Worm (Caenorhabditis elegans) whole organism, L1 larva: ENCODE results near the gene sru-7.

ENCODE experiments used
- C04F5.9 ChIP-seq: sonication (generic microtip); optimal IDR thresholded peaks from 2 replicates; lab custom pipeline; 2016; ENCODE audit warnings: missing genetic modification characterization, missing compliant biosample characterization
- C16A3.4 ChIP-seq: fragments of 150-350 bp; optimal IDR thresholded peaks from 2 replicates; lab custom pipeline; 2014; ENCODE audit warnings: missing biosample characterization, missing genetic modification characterization
- F16B12.6 ChIP-seq: fragments of 150-350 bp; optimal IDR thresholded peaks from 2 replicates; lab custom pipeline; 2014; ENCODE audit warnings: missing biosample characterization, missing genetic modification characterization
- Y116A8C.19 ChIP-seq: sonication (generic microtip); optimal IDR thresholded peaks from 2 replicates; lab custom pipeline; 2016; ENCODE audit warnings: missing compliant biosample characterization, missing genetic modification characterization, borderline replicate concordance
- ama-1 ChIP-seq: fragments of 150-350 bp; optimal IDR thresholded peaks from 2 replicates; lab custom pipeline; 2014
- ceh-82 ChIP-seq, 3 experiments: fragments of 150-350 bp in 1 of 3; sonication (generic microtip) in 2 of 3; optimal IDR thresholded peaks; 2 replicates each; lab custom pipeline; 2014 to 2017; ENCODE audit warnings: missing biosample characterization in 3 of 3, missing genetic modification characterization in 3 of 3
- ceh-90 ChIP-seq: sonication (generic microtip); optimal IDR thresholded peaks from 2 replicates; lab custom pipeline; 2016; ENCODE audit warnings: missing genetic modification characterization, missing compliant biosample characterization
- ces-1 ChIP-seq: fragments of 150-350 bp; optimal IDR thresholded peaks from 2 replicates; lab custom pipeline; 2014; ENCODE audit warnings: missing biosample characterization, missing genetic modification reagents, missing genetic modification characterization
- dpl-1 ChIP-seq, 3 experiments: fragments of 150-350 bp in 2 of 3; sonication (generic microtip) in 1 of 3; optimal IDR thresholded peaks; 2 replicates each; lab custom pipeline; 2014 to 2017; ENCODE audit warnings: missing biosample characterization in 3 of 3, missing genetic modification characterization in 3 of 3, missing genetic modification reagents in 3 of 3
- dsc-1 ChIP-seq: sonication (generic microtip); optimal IDR thresholded peaks from 2 replicates; lab custom pipeline; 2016; ENCODE audit warnings: mild to moderate bottlenecking, missing genetic modification characterization, missing compliant biosample characterization
- efl-1 ChIP-seq, 4 experiments: fragments of 150-350 bp; optimal IDR thresholded peaks in 3 of 4; peaks in 1 of 4; 1 replicate in 1 of 4; 2 replicates in 3 of 4; lab custom pipeline; 2014; ENCODE audit warnings: missing biosample characterization in 2 of 4, missing genetic modification characterization in 2 of 4, missing genetic modification reagents in 2 of 4
- egl-13 ChIP-seq: sonication (generic microtip); optimal IDR thresholded peaks from 2 replicates; lab custom pipeline; 2016; ENCODE audit warnings: missing genotype, missing genetic modification reagents, missing genetic modification characterization, missing compliant biosample characterization
- egl-27 ChIP-seq, 2 experiments: fragments of 150-350 bp in 1 of 2; sonication (generic microtip); optimal IDR thresholded peaks; 3 replicates each; lab custom pipeline; 2017 to 2018; ENCODE audit warnings: missing biosample characterization in 2 of 2, missing genetic modification characterization in 2 of 2, missing genetic modification reagents in 2 of 2
- elt-2 ChIP-seq: sonication (generic microtip); optimal IDR thresholded peaks from 2 replicates; lab custom pipeline; 2016; ENCODE audit warnings: missing genetic modification characterization, mild to moderate bottlenecking, inconsistent platforms, missing compliant biosample characterization, missing genetic modification reagents
- elt-3 ChIP-seq, 6 experiments: fragments of 150-350 bp in 1 of 6; sonication (generic microtip); optimal IDR thresholded peaks; 2 replicates each; lab custom pipeline; 2017 to 2018; ENCODE audit warnings: missing biosample characterization in 6 of 6, missing genetic modification characterization in 6 of 6, inconsistent platforms in 1 of 6
- ets-5 ChIP-seq: fragments of 200-800 bp; sonication (Bioruptor generic); IDR thresholded peaks from 2 replicates; pipeline ENCODE4 v1.3.6; 2022; ENCODE audit warnings: missing genetic modification characterization, missing compliant biosample characterization
- fkh-4 ChIP-seq: sonication (generic microtip); optimal IDR thresholded peaks from 2 replicates; lab custom pipeline; 2016; ENCODE audit warnings: missing compliant biosample characterization, missing genetic modification characterization, borderline replicate concordance
- fkh-8 ChIP-seq: sonication (generic microtip); optimal IDR thresholded peaks from 2 replicates; lab custom pipeline; 2016; ENCODE audit warnings: mild to moderate bottlenecking, missing genetic modification characterization, missing compliant biosample characterization
- fos-1 ChIP-seq: fragments of 150-350 bp; optimal IDR thresholded peaks from 2 replicates; lab custom pipeline; 2014; ENCODE audit warnings: missing biosample characterization, missing genetic modification characterization
- grh-1 ChIP-seq: fragments of 200-800 bp; sonication (Bioruptor generic); IDR thresholded peaks from 2 replicates; pipeline ENCODE4 v1.3.6; 2022; ENCODE audit warnings: missing genetic modification reagents, missing genetic modification characterization, missing compliant biosample characterization
- hlh-4 ChIP-seq: sonication (generic microtip); optimal IDR thresholded peaks from 2 replicates; lab custom pipeline; 2016; ENCODE audit warnings: mild to moderate bottlenecking, missing genetic modification characterization, missing compliant biosample characterization
- hpl-2 ChIP-seq: fragments of 150-350 bp; optimal IDR thresholded peaks from 2 replicates; lab custom pipeline; 2014; ENCODE audit warnings: missing biosample characterization, missing genetic modification reagents, missing genetic modification characterization
- jun-1 ChIP-seq: fragments of 150-350 bp; optimal IDR thresholded peaks from 2 replicates; lab custom pipeline; 2014; ENCODE audit warnings: missing biosample characterization, missing genetic modification reagents, missing genetic modification characterization
- lin-13 ChIP-seq: fragments of 150-350 bp; optimal IDR thresholded peaks from 2 replicates; lab custom pipeline; 2014; ENCODE audit warnings: missing biosample characterization, missing genetic modification reagents, missing genetic modification characterization
- lin-14 ChIP-seq: fragments of 200-800 bp; sonication (Bioruptor generic); optimal IDR thresholded peaks from 2 replicates; lab custom pipeline; 2018; ENCODE audit warnings: mild to moderate bottlenecking, missing genetic modification characterization, moderate library complexity, missing compliant biosample characterization
- lin-35 ChIP-seq, 2 experiments: fragments of 150-350 bp; optimal IDR thresholded peaks; 2 replicates each; lab custom pipeline; 2014; ENCODE audit warnings: missing biosample characterization in 2 of 2, missing genetic modification characterization in 2 of 2, missing genetic modification reagents in 2 of 2
- lsy-2 ChIP-seq, 2 experiments: fragments of 150-350 bp; optimal IDR thresholded peaks; 2 replicates each; lab custom pipeline; 2014; ENCODE audit warnings: missing biosample characterization in 2 of 2, missing genetic modification characterization in 2 of 2
- mdl-1 ChIP-seq, 2 experiments: fragments of 150-350 bp; optimal IDR thresholded peaks; 2 replicates each; lab custom pipeline; 2014 to 2017; ENCODE audit warnings: missing biosample characterization in 2 of 2, missing genetic modification characterization in 2 of 2, inconsistent platforms in 1 of 2
- mep-1 ChIP-seq: fragments of 150-350 bp; optimal IDR thresholded peaks from 2 replicates; lab custom pipeline; 2014; ENCODE audit warnings: missing biosample characterization, missing genetic modification characterization
- nhr-11 ChIP-seq: fragments of 150-350 bp; optimal IDR thresholded peaks from 2 replicates; lab custom pipeline; 2014; ENCODE audit warnings: missing biosample characterization, missing genetic modification characterization
- nhr-19 ChIP-seq: fragments of 200-800 bp; sonication (Bioruptor generic); conservative IDR thresholded peaks from 2 replicates; pipeline ENCODE4 v1.3.6; 2022; ENCODE audit warnings: missing genetic modification characterization, missing compliant biosample characterization
- nhr-28 ChIP-seq: fragments of 150-350 bp; optimal IDR thresholded peaks from 2 replicates; lab custom pipeline; 2014; ENCODE audit warnings: missing biosample characterization, missing genetic modification characterization
- nhr-47 ChIP-seq: sonication (generic microtip); optimal IDR thresholded peaks from 2 replicates; lab custom pipeline; 2016; ENCODE audit warnings: mild to moderate bottlenecking, missing genetic modification characterization, moderate library complexity, missing compliant biosample characterization
- nhr-71 ChIP-seq: sonication (generic microtip); optimal IDR thresholded peaks from 2 replicates; lab custom pipeline; 2016; ENCODE audit warnings: mild to moderate bottlenecking, missing genetic modification characterization, moderate library complexity, missing compliant biosample characterization
- nhr-76 ChIP-seq: sonication (generic microtip); optimal IDR thresholded peaks from 2 replicates; lab custom pipeline; 2017; ENCODE audit warnings: missing biosample characterization, missing genetic modification characterization
- nhr-77 ChIP-seq: fragments of 150-350 bp; optimal IDR thresholded peaks from 2 replicates; lab custom pipeline; 2014; ENCODE audit warnings: missing biosample characterization, missing genetic modification characterization
- pag-3 ChIP-seq: sonication (generic microtip); optimal IDR thresholded peaks from 2 replicates; lab custom pipeline; 2017; ENCODE audit warnings: missing genetic modification characterization, mild to moderate bottlenecking, missing compliant biosample characterization, antibody characterized with exemption, borderline replicate concordance; ENCODE audit not compliant: insufficient read depth
- snu-23 ChIP-seq: sonication (generic microtip); optimal IDR thresholded peaks from 2 replicates; lab custom pipeline; 2016; ENCODE audit warnings: missing genetic modification characterization, missing compliant biosample characterization
- sox-4 ChIP-seq: sonication (generic microtip); optimal IDR thresholded peaks from 2 replicates; lab custom pipeline; 2016; ENCODE audit warnings: missing genetic modification characterization, missing compliant biosample characterization
- swsn-7 ChIP-seq: sonication (generic microtip); optimal IDR thresholded peaks from 2 replicates; lab custom pipeline; 2016; ENCODE audit warnings: missing genetic modification characterization, missing compliant biosample characterization
- tbx-2 ChIP-seq: sonication (generic microtip); optimal IDR thresholded peaks from 2 replicates; lab custom pipeline; 2016; ENCODE audit warnings: missing genetic modification characterization, missing compliant biosample characterization
- unc-30 ChIP-seq: sonication (generic microtip); optimal IDR thresholded peaks from 2 replicates; lab custom pipeline; 2017; ENCODE audit warnings: missing biosample characterization, missing genetic modification characterization
- unc-86 ChIP-seq: sonication (generic microtip); optimal IDR thresholded peaks from 2 replicates; lab custom pipeline; 2016; ENCODE audit warnings: missing genetic modification characterization, missing compliant biosample characterization
- unc-98 ChIP-seq: fragments of 200-800 bp; sonication (Bioruptor generic); IDR thresholded peaks from 2 replicates; pipeline ENCODE4 v1.3.6; 2022; ENCODE audit warnings: missing genetic modification characterization, missing compliant biosample characterization
- xbp-1 ChIP-seq: sonication (generic microtip); optimal IDR thresholded peaks from 2 replicates; lab custom pipeline; 2016; ENCODE audit warnings: missing genetic modification characterization, missing compliant biosample characterization
- zag-1 ChIP-seq: fragments of 150-350 bp; optimal IDR thresholded peaks from 2 replicates; lab custom pipeline; 2014; ENCODE audit warnings: missing biosample characterization, missing genetic modification characterization
- ztf-11 ChIP-seq, 2 experiments: sonication (generic microtip); optimal IDR thresholded peaks; 2 replicates each; lab custom pipeline; 2016 to 2017; ENCODE audit warnings: missing genetic modification characterization in 2 of 2, missing biosample characterization in 1 of 2, missing compliant biosample characterization in 1 of 2
- ztf-4 ChIP-seq: fragments of 150-350 bp; optimal IDR thresholded peaks from 2 replicates; lab custom pipeline; 2014; ENCODE audit warnings: missing biosample characterization, missing genetic modification characterization

Gene sru-7

DNA sequence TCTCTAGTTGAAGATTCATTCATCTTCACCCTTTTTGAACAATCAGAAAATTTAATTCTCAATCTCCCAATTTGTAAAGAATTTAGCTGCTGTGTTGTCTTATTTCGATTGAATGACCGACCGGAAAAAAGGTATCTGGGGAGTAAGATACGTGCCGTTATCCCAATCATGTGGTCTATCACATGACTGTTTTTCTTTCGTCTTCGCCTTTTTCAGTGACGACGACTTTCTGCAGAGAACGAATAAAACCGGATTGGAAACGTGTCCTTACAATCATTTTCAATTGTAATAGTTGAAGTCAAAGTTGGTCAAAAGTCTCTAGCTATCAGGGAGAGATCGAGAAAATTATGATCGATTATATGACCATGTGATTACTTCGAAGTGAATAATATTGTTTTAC is 36.7 kb downstream of the sru-7 start (continued):
- TF ChIP-seq efl-1 (optimal IDR thresholded peaks at IDR 0.05; lab: Kevin White, UChicago) (peak in 1 of 2 experiments; percentile 27), efl-1 (GFP tag; optimal IDR thresholded peaks at IDR 0.05 in 1 of 2; lab: Kevin White, UChicago) (peak in 1 of 2 experiments; percentile 94), ztf-11 (tag; optimal IDR thresholded peaks at IDR 0.05; lab: Kevin White, UChicago) (no peak), elt-3 (tag; optimal IDR thresholded peaks at IDR 0.05; lab: Kevin White, UChicago) (peak in 5 of 6 experiments; percentile 25 to 99 (median 70)), tbx-2 (tag; lab: Kevin White, UChicago) (peak; percentile 72), elt-2 (tag; lab: Kevin White, UChicago) (no peak), nhr-47 (tag; lab: Kevin White, UChicago) (peak; percentile 69), fkh-4 (no peak), egl-13 (tag; lab: Kevin White, UChicago) (no peak), lsy-2 (tag; optimal IDR thresholded peaks at IDR 0.05; lab: Kevin White, UChicago) (peak; percentile 40 to 74), snu-23 (peak; percentile 73), nhr-11 (tag; lab: Kevin White, UChicago) (no peak), lin-13 (GFP tag; lab: Kevin White, UChicago) (peak; percentile 26), ceh-90 (no peak), egl-27 (tag; optimal IDR thresholded peaks at IDR 0.05; lab: Kevin White, UChicago) (no peak), xbp-1 (peak; percentile 72), zag-1 (tag; lab: Kevin White, UChicago) (no peak), mep-1 (peak; percentile 77), Y116A8C.19 (tag; lab: Kevin White, UChicago) (no peak), fkh-8 (tag; lab: Kevin White, UChicago) (no peak), nhr-76 (tag; lab: Kevin White, UChicago) (no peak), lin-35 (GFP tag; optimal IDR thresholded peaks at IDR 0.05; lab: Kevin White, UChicago) (peak in 1 of 2 experiments; percentile 72), swsn-7 (tag; lab: Kevin White, UChicago) (peak; percentile 46), hlh-4 (tag; lab: Kevin White, UChicago) (no peak), C16A3.4 (tag; lab: Kevin White, UChicago) (peak; percentile 47), unc-98 (GFP tag; lab: Robert Waterston, UW) (no peak), ces-1 (GFP tag; lab: Kevin White, UChicago) (no peak), nhr-19 (GFP tag; lab: Robert Waterston, UW) (peak; percentile 84), unc-86 (tag; lab: Kevin White, UChicago) (no peak), hpl-2 (no peak), C04F5.9 (tag; lab: Kevin White, UChicago) (no peak), mdl-1 (tag; optimal IDR thresholded peaks at IDR 0.05; lab: Kevin White, UChicago) (peak in 1 of 2 experiments; percentile 76), lin-14 (GFP tag; lab: Kevin White, UChicago) (peak; percentile 82), grh-1 (GFP tag; lab: Robert Waterston, UW) (peak; percentile 95), ets-5 (GFP tag; lab: Robert Waterston, UW) (no peak), dsc-1 (tag; lab: Kevin White, UChicago) (no peak), nhr-71 (tag; lab: Kevin White, UChicago) (peak; percentile 92), ama-1 (lab: Kevin White, UChicago) (no peak), nhr-77 (tag; lab: Kevin White, UChicago) (no peak)

DNA sequence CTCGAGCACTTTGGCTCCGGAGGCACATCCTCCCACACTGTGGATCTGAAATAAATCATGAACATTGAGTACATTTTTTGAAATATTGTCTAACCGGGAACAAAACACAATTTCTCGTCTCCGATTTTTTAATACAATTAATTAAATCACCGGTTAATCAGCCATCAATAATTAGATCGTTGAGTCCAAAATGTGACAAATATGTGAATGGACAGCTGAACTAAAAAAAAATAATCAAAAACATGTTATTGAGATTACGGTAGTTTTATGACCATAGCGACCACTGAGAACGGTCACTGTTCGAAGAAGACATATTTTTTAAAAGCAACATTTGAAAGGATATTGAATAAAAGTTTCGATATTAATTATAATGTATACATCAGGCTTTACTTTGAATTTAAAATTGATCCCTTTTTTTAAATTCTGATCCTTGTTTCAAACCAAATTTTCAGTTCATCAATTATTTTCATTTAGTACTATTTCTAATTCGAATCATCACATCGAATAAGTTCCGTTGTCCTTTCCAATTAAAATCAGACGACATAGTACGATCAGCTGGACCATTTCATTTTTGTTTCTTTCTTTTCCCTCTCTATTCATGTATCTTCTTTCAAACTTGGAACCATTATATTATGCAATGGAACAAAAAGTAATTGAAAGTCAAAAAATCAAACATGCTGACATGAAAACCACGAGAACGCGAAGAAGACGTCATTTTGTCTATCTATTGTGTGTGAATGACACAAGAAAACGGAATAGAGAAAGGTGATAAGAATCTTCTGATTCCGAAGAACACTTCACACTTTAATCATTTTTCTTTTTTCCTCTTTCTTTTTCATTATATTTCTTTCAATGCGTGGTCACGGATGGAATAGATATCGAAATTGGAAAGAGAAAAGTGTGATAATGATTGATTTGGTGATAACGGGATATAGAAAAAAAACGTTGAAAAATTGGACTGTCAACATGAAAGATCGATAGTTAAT is 38.0 kb downstream of the sru-7 start:
- peak in 1 of 3 experiments; percentile 4 for TF ChIP-seq dpl-1 (GFP tag; optimal IDR thresholded peaks at IDR 0.05; lab: Kevin White, UChicago)
- no peak for TF ChIP-seq nhr-28 (tag; lab: Kevin White, UChicago)
- TF ChIP-seq ces-1 (GFP tag; lab: Kevin White, UChicago): no peak
- TF ChIP-seq F16B12.6 (tag; lab: Kevin White, UChicago): no peak
- no peak for TF ChIP-seq sox-4
- TF ChIP-seq fos-1: no peak
- TF ChIP-seq tbx-2 (tag; lab: Kevin White, UChicago): peak; percentile 65
- no peak for TF ChIP-seq egl-27 (tag; optimal IDR thresholded peaks at IDR 0.05; lab: Kevin White, UChicago)
- no peak for TF ChIP-seq egl-13 (tag; lab: Kevin White, UChicago)
- TF ChIP-seq nhr-76 (tag; lab: Kevin White, UChicago): no peak
- peak; percentile 70 for TF ChIP-seq jun-1 (tag; lab: Kevin White, UChicago)
- no peak for TF ChIP-seq unc-30 (tag; lab: Kevin White, UChicago)
- peak; percentile 1 for TF ChIP-seq ztf-4
- no peak for TF ChIP-seq unc-98 (GFP tag; lab: Robert Waterston, UW)
- peak; percentile 61 for TF ChIP-seq mep-1
- no peak for TF ChIP-seq pag-3 (tag; lab: Kevin White, UChicago)
- no peak for TF ChIP-seq nhr-11 (tag; lab: Kevin White, UChicago)
- no peak for TF ChIP-seq ceh-82 (tag; optimal IDR thresholded peaks at IDR 0.05; lab: Kevin White, UChicago)
- peak in 5 of 6 experiments; percentile 1 to 95 (median 28) for TF ChIP-seq elt-3 (tag; optimal IDR thresholded peaks at IDR 0.05; lab: Kevin White, UChicago)
